Fruit fly (Drosophila melanogaster): Measurements from ENCODE around the gene Tsf1.

Gene Tsf1

DNA sequence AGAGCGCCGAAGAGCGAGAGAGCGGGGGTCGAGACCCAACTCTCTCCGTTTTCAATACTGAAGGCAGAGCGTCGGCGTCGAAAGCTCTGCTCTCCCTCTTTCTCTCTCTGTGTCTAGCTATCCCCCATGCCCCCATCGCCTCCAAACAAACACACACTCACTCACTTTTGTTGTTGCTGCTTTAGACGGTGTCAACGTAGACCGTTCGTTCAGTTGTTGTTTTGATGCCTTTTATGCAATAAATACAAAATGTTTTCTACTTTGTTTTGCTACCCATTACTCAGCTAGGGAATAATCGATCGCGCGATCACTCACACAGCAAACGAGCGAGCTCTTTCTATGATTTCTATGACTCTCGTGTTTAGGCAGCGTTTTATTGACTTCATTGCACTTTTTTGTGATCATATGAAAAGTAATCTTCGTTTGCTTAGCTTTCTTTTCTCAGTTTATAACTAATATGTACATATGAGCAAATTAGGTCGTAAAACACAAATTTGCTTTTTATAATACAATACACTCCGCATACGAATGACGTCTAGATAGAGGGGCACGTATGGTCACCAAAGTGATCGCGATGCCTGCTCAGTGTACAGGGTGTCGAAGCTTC, 17.9 kb downstream of the Tsf1 start (continued):
- TF ChIP-seq CG8632 (GFP tag; optimal IDR thresholded peaks at IDR 0.05) (no peak), dac (GFP tag; optimal IDR thresholded peaks at IDR 0.05) (peak; percentile 4), Hr4 (GFP tag; optimal IDR thresholded peaks at IDR 0.05) (peak; percentile 66), fkh (GFP tag; optimal IDR thresholded peaks at IDR 0.05) (peak; percentile 59), spab (GFP tag; optimal IDR thresholded peaks at IDR 0.05) (no peak), Hr39 (GFP tag; optimal IDR thresholded peaks at IDR 0.05) (peak; percentile 10), eg (GFP tag; IDR thresholded peaks at IDR 0.05) (peak; percentile 43; the same call in 1 of the 3 replicates), CG10631 (GFP tag; optimal IDR thresholded peaks at IDR 0.05) (peak; percentile 5), topi (GFP tag; optimal IDR thresholded peaks at IDR 0.05) (no peak), OdsH (GFP tag; optimal IDR thresholded peaks at IDR 0.05) (peak; percentile 2), net (GFP tag; optimal IDR thresholded peaks at IDR 0.05) (no peak), Blimp-1 (GFP tag; optimal IDR thresholded peaks at IDR 0.05) (no peak), salr (GFP tag; optimal IDR thresholded peaks at IDR 0.05) (no peak), CG1621 (tag; optimal IDR thresholded peaks at IDR 0.05) (no peak), CG7368 (GFP tag; optimal IDR thresholded peaks at IDR 0.05) (no peak), ss (GFP tag; optimal IDR thresholded peaks at IDR 0.05) (peak in 1 of 2 experiments; percentile 23), CG3032 (tag; optimal IDR thresholded peaks at IDR 0.05) (no peak), Met (GFP tag; optimal IDR thresholded peaks at IDR 0.05) (peak; percentile 16), Gug (GFP tag; IDR thresholded peaks at IDR 0.05) (peak; percentile 47)

DNA sequence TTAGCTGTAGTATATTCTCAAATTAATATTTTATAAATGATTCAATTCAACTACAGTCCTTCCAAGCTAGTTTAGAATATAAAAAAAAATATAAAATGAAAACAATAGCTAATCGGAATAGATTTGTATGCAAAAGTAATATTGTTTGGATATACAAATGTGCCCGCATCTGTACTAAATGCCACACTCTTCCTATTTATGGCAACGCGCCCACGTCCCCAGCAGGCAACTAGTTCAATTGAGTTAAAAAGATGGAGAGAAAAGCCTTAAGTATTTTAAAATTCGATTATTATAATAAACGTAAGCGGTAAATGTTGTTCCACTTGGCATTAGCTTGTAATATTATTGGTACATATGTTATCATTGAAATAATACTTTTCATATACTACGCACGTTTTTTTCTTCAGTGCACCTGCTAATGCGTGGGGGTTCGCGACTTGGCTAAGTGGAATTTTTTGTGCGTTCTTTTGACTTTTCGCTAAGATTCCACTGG, 18.7 kb downstream of the Tsf1 start:
- peak; percentile 16 for TF ChIP-seq Met (GFP tag; optimal IDR thresholded peaks at IDR 0.05)
- peak; percentile 78 for TF ChIP-seq Hr4 (GFP tag; optimal IDR thresholded peaks at IDR 0.05)
- peak; percentile 3 for TF ChIP-seq Hr39 (GFP tag; optimal IDR thresholded peaks at IDR 0.05)
- TF ChIP-seq CG16779 (tag; optimal IDR thresholded peaks at IDR 0.05) = peak; percentile 26
- TF ChIP-seq Blimp-1 (GFP tag; optimal IDR thresholded peaks at IDR 0.05) = no peak
- TF ChIP-seq CG8319 (GFP tag; optimal IDR thresholded peaks at IDR 0.05) = no peak
- TF ChIP-seq CG6808 (GFP tag; optimal IDR thresholded peaks at IDR 0.05) = no peak
- no peak for TF ChIP-seq CG9139 (GFP tag; optimal IDR thresholded peaks at IDR 0.05)
- peak; percentile 5 for TF ChIP-seq spab (GFP tag; optimal IDR thresholded peaks at IDR 0.05)
- TF ChIP-seq CG7368 (GFP tag; optimal IDR thresholded peaks at IDR 0.05) = no peak
- peak; percentile 25 for TF ChIP-seq CG11762 (GFP tag; optimal IDR thresholded peaks at IDR 0.05; ENCODE audit: insufficient read depth)
- peak; percentile 72 for TF ChIP-seq CG8119 (GFP tag; IDR thresholded peaks at IDR 0.05)
- TF ChIP-seq cyc (GFP tag; optimal IDR thresholded peaks at IDR 0.05) = no peak
- peak; percentile 78 for TF ChIP-seq CG4318 (GFP tag; optimal IDR thresholded peaks at IDR 0.05)
- peak; percentile 1 for TF ChIP-seq Eip75B (GFP tag; optimal IDR thresholded peaks at IDR 0.05)
- TF ChIP-seq salr (GFP tag; optimal IDR thresholded peaks at IDR 0.05) = peak in 1 of 2 experiments; percentile 66
- peak; percentile 48 for TF ChIP-seq OdsH (GFP tag; optimal IDR thresholded peaks at IDR 0.05)
- no peak for TF ChIP-seq Eip93F (GFP tag; optimal IDR thresholded peaks at IDR 0.05)
- TF ChIP-seq CG15336 (GFP tag; IDR thresholded peaks at IDR 0.05) = peak; percentile 80
- peak; percentile 6 for TF ChIP-seq Sox102F (GFP tag; optimal IDR thresholded peaks at IDR 0.05)
- TF ChIP-seq Hr38 (GFP tag; optimal IDR thresholded peaks at IDR 0.05) = no peak
- peak; percentile 66 for TF ChIP-seq eg (GFP tag; IDR thresholded peaks at IDR 0.05)
- TF ChIP-seq Sox15 (GFP tag; optimal IDR thresholded peaks at IDR 0.05) = no peak
- TF ChIP-seq CG6854 (GFP tag; optimal IDR thresholded peaks at IDR 0.05) = no peak
- peak; percentile 29 for TF ChIP-seq acj6 (GFP tag; optimal IDR thresholded peaks at IDR 0.05)
- TF ChIP-seq esn (GFP tag; optimal IDR thresholded peaks at IDR 0.05) = peak; percentile 5
- TF ChIP-seq CG1621 (tag; optimal IDR thresholded peaks at IDR 0.05) = no peak
- peak; percentile 9; the same call in 1 of the 2 replicates for TF ChIP-seq Gug (GFP tag; IDR thresholded peaks at IDR 0.05)
- peak; percentile 11 for TF ChIP-seq CG8632 (GFP tag; optimal IDR thresholded peaks at IDR 0.05)
- no peak for TF ChIP-seq fkh (GFP tag; optimal IDR thresholded peaks at IDR 0.05)
- TF ChIP-seq achi (GFP tag; optimal IDR thresholded peaks at IDR 0.05) = peak; percentile 26
- peak; percentile 64 for TF ChIP-seq Lpt (GFP tag; optimal IDR thresholded peaks at IDR 0.05)
- TF ChIP-seq lz (GFP tag; optimal IDR thresholded peaks at IDR 0.05) = no peak
- TF ChIP-seq CG3032 (tag; optimal IDR thresholded peaks at IDR 0.05) = peak; percentile 22
- TF ChIP-seq CG32006 (GFP tag; optimal IDR thresholded peaks at IDR 0.05) = peak; percentile 85
- TF ChIP-seq CG6163 (GFP tag; IDR thresholded peaks at IDR 0.05) = peak; percentile 55; the same call in 1 of the 3 replicates
- peak; percentile 33 for TF ChIP-seq Ets96B (tag; optimal IDR thresholded peaks at IDR 0.05)
- peak; percentile 45 for TF ChIP-seq net (GFP tag; optimal IDR thresholded peaks at IDR 0.05)
- peak; percentile 9 for TF ChIP-seq CG10669 (GFP tag; optimal IDR thresholded peaks at IDR 0.05)
- no peak for TF ChIP-seq Smox (GFP tag; optimal IDR thresholded peaks at IDR 0.05)
- peak; percentile 15 for TF ChIP-seq fd59A (GFP tag; optimal IDR thresholded peaks at IDR 0.05)
- no peak for TF ChIP-seq Ets21C (GFP tag; optimal IDR thresholded peaks at IDR 0.05)
- no peak for TF ChIP-seq ss (GFP tag; optimal IDR thresholded peaks at IDR 0.05)
